Worm (Caenorhabditis elegans): Measurements from ENCODE around the gene madf-8.

- TF ChIP-seq snpc-4 (tag; optimal IDR thresholded peaks at IDR 0.05) (no peak), lin-11 (tag; optimal IDR thresholded peaks at IDR 0.05) (no peak), nhr-12 (tag; optimal IDR thresholded peaks at IDR 0.05) (no peak), nhr-237 (tag; optimal IDR thresholded peaks at IDR 0.05) (no peak), unc-39 (tag; optimal IDR thresholded peaks at IDR 0.05) (no peak), mdl-1 (tag; optimal IDR thresholded peaks at IDR 0.05) (no peak), skn-1 (tag; optimal IDR thresholded peaks at IDR 0.05) (no peak), fos-1 (tag; optimal IDR thresholded peaks at IDR 0.05) (no peak), ztf-11 (tag; optimal IDR thresholded peaks at IDR 0.05) (no peak), ceh-16 (tag; optimal IDR thresholded peaks at IDR 0.05) (no peak), zag-1 (tag; optimal IDR thresholded peaks at IDR 0.05) (no peak), elt-3 (tag; optimal IDR thresholded peaks at IDR 0.05) (no peak), blmp-1 (tag; optimal IDR thresholded peaks at IDR 0.05; ENCODE audit: insufficient read depth) (no peak)
Measured at ce11 chrIII:3612882-3613479, 37.7 kb downstream of the madf-8 start.

Data from whole organism, L2 larva.